Worm (Caenorhabditis elegans) whole organism, young adult: Measurements from ENCODE around the gene rif-1.2.

Experiments
- B0035.1 ChIP-seq: sonication (generic microtip); optimal IDR thresholded peaks from 2 replicates; lab custom pipeline; 2016; ENCODE audit warnings: missing genetic modification characterization, mild to moderate bottlenecking, missing compliant biosample characterization, missing genotype, missing genetic modification reagents
- B0261.1 ChIP-seq: sonication (generic microtip); optimal IDR thresholded peaks from 2 replicates; lab custom pipeline; 2016; ENCODE audit warnings: mild to moderate bottlenecking, missing genetic modification characterization, moderate library complexity, missing compliant biosample characterization
- C17E4.6 ChIP-seq: fragments of 200-800 bp; sonication (Bioruptor generic); IDR thresholded peaks from 2 replicates; pipeline ENCODE4 v1.3.6; 2022; ENCODE audit warnings: missing genetic modification reagents, missing genetic modification characterization, missing compliant biosample characterization
- F10E7.11 ChIP-seq: sonication (generic microtip); optimal IDR thresholded peaks from 2 replicates; lab custom pipeline; 2017; ENCODE audit warnings: mild to moderate bottlenecking, missing genetic modification characterization, moderate library complexity, missing compliant biosample characterization
- F37B4.10 ChIP-seq: fragments of 200-800 bp; sonication (Bioruptor generic); IDR thresholded peaks from 2 replicates; pipeline ENCODE4 v1.3.6; 2022; ENCODE audit warnings: missing genetic modification characterization, missing compliant biosample characterization
- F55B11.4 ChIP-seq: sonication (generic microtip); optimal IDR thresholded peaks from 2 replicates; lab custom pipeline; 2016; ENCODE audit warnings: missing compliant biosample characterization, missing genetic modification characterization, borderline replicate concordance; ENCODE audit not compliant: insufficient read depth
- K11D2.4 ChIP-seq: fragments of 200-800 bp; sonication (Bioruptor generic); IDR thresholded peaks from 2 replicates; pipeline ENCODE4 v1.3.6; 2022; ENCODE audit warnings: missing genetic modification reagents, missing genetic modification characterization, missing compliant biosample characterization
- Y67H2A.10 ChIP-seq: fragments of 200-800 bp; sonication (Bioruptor generic); conservative IDR thresholded peaks from 2 replicates; pipeline ENCODE4 v1.3.6; 2022; ENCODE audit warnings: missing genetic modification reagents, missing genetic modification characterization, missing compliant biosample characterization
- Y95B8A.8 ChIP-seq: fragments of 200-800 bp; sonication (Bioruptor generic); IDR thresholded peaks from 2 replicates; pipeline ENCODE4 v1.3.6; 2022; ENCODE audit warnings: missing genetic modification reagents, missing genetic modification characterization, missing compliant biosample characterization
- akir-1 ChIP-seq: fragments of 200-800 bp; sonication (Bioruptor generic); optimal IDR thresholded peaks from 2 replicates; lab custom pipeline; 2018; ENCODE audit warnings: mild to moderate bottlenecking, missing genetic modification characterization, moderate library complexity, missing compliant biosample characterization
- ama-1 ChIP-seq, 3 experiments: fragments of 150-350 bp in 1 of 3; sonication (generic microtip) in 2 of 3; optimal IDR thresholded peaks; 2 replicates each; lab custom pipeline; 2014 to 2018; ENCODE audit warnings: missing biosample characterization in 2 of 3, missing genetic modification characterization in 2 of 3, missing genetic modification reagents in 2 of 3
- aptf-2 ChIP-seq: fragments of 200-800 bp; sonication (Bioruptor generic); conservative IDR thresholded peaks from 2 replicates; pipeline ENCODE4 v1.3.6; 2022; ENCODE audit warnings: missing genetic modification reagents, missing genetic modification characterization, missing compliant biosample characterization
- athp-1 ChIP-seq: sonication (generic microtip); optimal IDR thresholded peaks from 2 replicates; lab custom pipeline; 2017; ENCODE audit warnings: mild to moderate bottlenecking, missing genetic modification characterization, missing compliant biosample characterization
- attf-3 ChIP-seq: fragments of 200-800 bp; sonication (Bioruptor generic); conservative IDR thresholded peaks from 2 replicates; pipeline ENCODE4 v1.3.6; 2022; ENCODE audit warnings: missing genetic modification reagents, missing genetic modification characterization, missing compliant biosample characterization
- ccch-3 ChIP-seq: fragments of 200-800 bp; sonication (Bioruptor generic); optimal IDR thresholded peaks from 2 replicates; lab custom pipeline; 2018; ENCODE audit warnings: mild to moderate bottlenecking, missing genetic modification characterization, missing compliant biosample characterization
- ceh-58 ChIP-seq: fragments of 200-800 bp; sonication (Bioruptor generic); IDR thresholded peaks from 2 replicates; pipeline ENCODE4 v1.3.6; 2022; ENCODE audit warnings: missing genetic modification characterization, missing compliant biosample characterization
- ceh-91 ChIP-seq: fragments of 200-800 bp; sonication (Bioruptor generic); IDR thresholded peaks from 2 replicates; pipeline ENCODE4 v1.3.6; 2022; ENCODE audit warnings: missing genetic modification reagents, missing genetic modification characterization, missing compliant biosample characterization
- efl-1 ChIP-seq: fragments of 150-350 bp; optimal IDR thresholded peaks from 2 replicates; lab custom pipeline; 2014; ENCODE audit warnings: missing biosample characterization, missing genetic modification reagents, missing genetic modification characterization
- ekl-4 ChIP-seq: fragments of 200-800 bp; sonication (Bioruptor generic); IDR thresholded peaks from 2 replicates; pipeline ENCODE4 v1.3.6; 2022; ENCODE audit warnings: missing genetic modification reagents, missing genetic modification characterization, missing compliant biosample characterization
- fkh-3 ChIP-seq: sonication (generic microtip); optimal IDR thresholded peaks from 2 replicates; lab custom pipeline; 2016; ENCODE audit warnings: mild to moderate bottlenecking, missing genetic modification characterization, missing compliant biosample characterization
- gei-17 ChIP-seq: fragments of 200-800 bp; sonication (Bioruptor generic); optimal IDR thresholded peaks from 2 replicates; lab custom pipeline; 2018; ENCODE audit warnings: mild to moderate bottlenecking, missing genetic modification characterization, missing compliant biosample characterization
- hlh-26 ChIP-seq: fragments of 200-800 bp; sonication (Bioruptor generic); conservative IDR thresholded peaks from 2 replicates; pipeline ENCODE4 v1.3.6; 2022; ENCODE audit warnings: missing genetic modification reagents, missing genetic modification characterization, missing compliant biosample characterization
- hmg-1.2 ChIP-seq: fragments of 200-800 bp; sonication (Bioruptor generic); IDR thresholded peaks from 2 replicates; pipeline ENCODE4 v1.3.6; 2022; ENCODE audit warnings: missing genetic modification reagents, missing genetic modification characterization, missing compliant biosample characterization
- hmg-20 ChIP-seq: fragments of 200-800 bp; sonication (Bioruptor generic); IDR thresholded peaks from 2 replicates; pipeline ENCODE4 v1.3.6; 2022; ENCODE audit warnings: missing genetic modification reagents, missing genetic modification characterization, missing compliant biosample characterization
- hrde-1 ChIP-seq: sonication (generic microtip); optimal IDR thresholded peaks from 2 replicates; lab custom pipeline; 2016; ENCODE audit warnings: missing genetic modification characterization, mild to moderate bottlenecking, missing compliant biosample characterization, moderate library complexity, missing genotype, missing genetic modification reagents, borderline replicate concordance
- hsf-1 ChIP-seq: fragments of 200-800 bp; sonication (Bioruptor generic); IDR thresholded peaks from 2 replicates; pipeline ENCODE4 v1.3.6; 2022; ENCODE audit warnings: missing genetic modification reagents, missing genetic modification characterization, missing compliant biosample characterization
- lin-26 ChIP-seq: fragments of 200-800 bp; sonication (Bioruptor generic); IDR thresholded peaks from 2 replicates; pipeline ENCODE4 v1.3.6; 2022; ENCODE audit warnings: missing genetic modification reagents, missing genetic modification characterization, missing compliant biosample characterization
- lin-40 ChIP-seq: sonication (generic microtip); optimal IDR thresholded peaks from 2 replicates; lab custom pipeline; 2016; ENCODE audit warnings: missing genetic modification characterization, mild to moderate bottlenecking, missing compliant biosample characterization, missing genotype, missing genetic modification reagents
- lsl-1 ChIP-seq: fragments of 200-800 bp; sonication (Bioruptor generic); optimal IDR thresholded peaks from 2 replicates; lab custom pipeline; 2018; ENCODE audit warnings: mild to moderate bottlenecking, missing genetic modification characterization, moderate library complexity, missing compliant biosample characterization
- madf-6 ChIP-seq: fragments of 200-800 bp; sonication (Bioruptor generic); IDR thresholded peaks from 2 replicates; pipeline ENCODE4 v1.3.6; 2022; ENCODE audit warnings: missing genetic modification reagents, missing genetic modification characterization, missing compliant biosample characterization
- madf-8 ChIP-seq: fragments of 200-800 bp; sonication (Bioruptor generic); conservative IDR thresholded peaks from 2 replicates; pipeline ENCODE4 v1.3.6; 2022; ENCODE audit warnings: missing genetic modification reagents, missing genetic modification characterization, missing compliant biosample characterization
- nfya-2 ChIP-seq: fragments of 200-800 bp; sonication (Bioruptor generic); IDR thresholded peaks from 2 replicates; pipeline ENCODE4 v1.3.6; 2022; ENCODE audit warnings: missing genetic modification reagents, missing genetic modification characterization, missing compliant biosample characterization
- nhr-179 ChIP-seq: sonication (generic microtip); optimal IDR thresholded peaks from 2 replicates; lab custom pipeline; 2016; ENCODE audit warnings: mild to moderate bottlenecking, missing genetic modification characterization, missing compliant biosample characterization
- pbrm-1 ChIP-seq: fragments of 200-800 bp; sonication (Bioruptor generic); IDR thresholded peaks from 2 replicates; pipeline ENCODE4 v1.3.6; 2022; ENCODE audit warnings: missing genetic modification reagents, missing genetic modification characterization, missing compliant biosample characterization
- pha-4 ChIP-seq: fragments of 150-350 bp; sonication (generic microtip); optimal IDR thresholded peaks from 2 replicates; lab custom pipeline; 2014; ENCODE audit warnings: missing biosample characterization, missing genetic modification reagents, missing genetic modification characterization
- repo-1 ChIP-seq: sonication (generic microtip); optimal IDR thresholded peaks from 2 replicates; lab custom pipeline; 2017; ENCODE audit warnings: mild to moderate bottlenecking, missing genetic modification characterization, missing compliant biosample characterization
- snpc-1.3 ChIP-seq: sonication (generic microtip); optimal IDR thresholded peaks from 2 replicates; lab custom pipeline; 2017; ENCODE audit warnings: missing genetic modification characterization, mild to moderate bottlenecking, missing compliant biosample characterization, antibody characterized with exemption, moderate library complexity, missing genotype, missing genetic modification reagents; ENCODE audit not compliant: insufficient read depth
- snpc-3.4 ChIP-seq: sonication (generic microtip); optimal IDR thresholded peaks from 2 replicates; lab custom pipeline; 2017; ENCODE audit warnings: missing genetic modification characterization, mild to moderate bottlenecking, missing compliant biosample characterization, antibody characterized with exemption, moderate library complexity, missing genotype, missing genetic modification reagents
- somi-1 ChIP-seq: fragments of 200-800 bp; sonication (Bioruptor generic); optimal IDR thresholded peaks from 2 replicates; lab custom pipeline; 2018; ENCODE audit warnings: mild to moderate bottlenecking, missing genetic modification characterization, missing compliant biosample characterization
- tlf-1 ChIP-seq: fragments of 200-800 bp; sonication (Bioruptor generic); optimal IDR thresholded peaks from 2 replicates; lab custom pipeline; 2018; ENCODE audit warnings: mild to moderate bottlenecking, missing genetic modification characterization, missing compliant biosample characterization
- unc-130 ChIP-seq: sonication (generic microtip); optimal IDR thresholded peaks from 2 replicates; lab custom pipeline; 2016; ENCODE audit warnings: missing genetic modification reagents, missing genetic modification characterization, missing compliant biosample characterization
- zfh-2 ChIP-seq: fragments of 200-800 bp; sonication (Bioruptor generic); conservative IDR thresholded peaks from 2 replicates; pipeline ENCODE4 v1.3.6; 2022; ENCODE audit warnings: missing genetic modification reagents, missing genetic modification characterization, missing compliant biosample characterization
- ztf-18 ChIP-seq: sonication (generic microtip); optimal IDR thresholded peaks from 2 replicates; lab custom pipeline; 2016; ENCODE audit warnings: missing genotype, mild to moderate bottlenecking, missing genetic modification characterization, missing compliant biosample characterization

The rif-1.2 gene

DNA sequence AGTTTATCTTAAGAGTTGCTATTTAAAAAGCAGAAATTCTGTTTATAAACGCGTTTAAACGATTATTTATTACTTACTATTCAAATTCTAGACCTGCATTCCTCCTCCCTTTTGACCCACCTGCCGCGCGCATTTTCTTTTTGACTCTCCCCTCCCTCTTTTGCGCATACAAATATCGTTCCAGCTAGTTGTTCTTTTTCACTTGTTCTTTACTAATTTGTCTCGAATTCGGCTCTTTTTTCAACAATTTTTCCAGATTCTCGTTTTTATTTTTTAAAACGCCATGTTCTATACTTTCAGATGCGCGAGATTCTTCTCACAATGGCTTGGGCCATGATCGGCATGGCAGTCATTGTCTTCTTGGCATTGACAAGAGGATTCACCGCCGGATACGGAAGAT lies 5.8 kb downstream of the rif-1.2 start, which contains the start of gene F19H6.4:
F19H6.4 (plus strand) TSS at position 301 of the 400 bp plus-strand sequence.
- TF ChIP-seq efl-1 (GFP tag; lab: Kevin White, UChicago) (peak; percentile 42), lin-40 (tag; lab: Kevin White, UChicago) (no peak), nhr-179 (tag; lab: Kevin White, UChicago) (no peak), madf-8 (GFP tag; lab: Robert Waterston, UW) (0 out of 2 replicates have a peak, but pooled peaks have one; percentile 15), madf-6 (GFP tag; lab: Robert Waterston, UW) (peak; percentile 61; the same call in 1 of the 2 replicates)

DNA sequence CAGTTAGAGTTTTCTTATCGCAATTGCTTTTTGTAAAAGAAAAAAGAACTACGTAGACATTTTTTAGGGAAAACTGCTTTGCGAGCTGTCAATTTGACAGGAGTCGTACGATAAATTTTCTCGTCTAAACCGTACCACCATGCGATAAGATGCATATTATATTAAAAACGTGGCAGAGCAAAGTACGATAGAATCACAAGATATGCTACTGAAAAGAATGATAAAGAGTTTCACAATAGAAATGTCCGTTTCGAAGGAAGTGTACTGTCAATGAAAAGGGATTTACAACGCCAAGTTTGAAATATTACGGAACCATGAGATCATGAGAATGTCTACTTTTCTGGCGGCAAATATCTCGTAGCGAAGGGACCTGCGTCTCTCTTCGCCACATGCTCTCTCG lies 6.4 kb downstream of the rif-1.2 start, which contains the start of gene F19H6.5:
F19H6.5 (minus strand) TSS at position 101 of the 400 bp plus-strand sequence.
- TF ChIP-seq ceh-91 (GFP tag; lab: Robert Waterston, UW) (no peak), hmg-1.2 (peak; percentile 27; the same call in 1 of the 2 replicates), lin-26 (GFP tag; lab: Robert Waterston, UW) (no peak)

DNA sequence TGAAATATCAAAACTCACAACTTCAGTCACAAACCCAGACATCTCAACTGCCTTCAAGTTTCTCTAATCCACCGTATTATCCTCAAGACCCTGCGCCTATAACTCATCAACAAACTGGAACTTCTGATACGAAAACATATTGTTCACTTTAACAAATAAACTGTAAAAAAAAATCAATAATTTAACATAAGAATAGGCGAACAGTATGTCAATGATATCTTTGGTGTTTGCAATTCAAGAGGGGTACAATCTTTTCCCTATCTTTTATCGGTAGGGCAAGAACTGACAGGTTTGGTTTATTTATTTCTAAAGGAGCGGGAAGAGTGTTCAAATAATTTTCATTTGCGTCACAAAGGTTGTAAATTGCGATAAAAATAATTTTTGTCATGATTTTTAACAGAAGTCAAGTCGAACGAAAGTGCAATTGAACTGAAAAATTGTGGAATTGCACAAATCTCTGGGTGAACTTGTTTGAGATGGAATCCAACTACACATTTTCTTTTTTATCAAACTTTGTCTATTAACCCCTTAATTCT lies 8.2 kb downstream of the rif-1.2 start:
- TF ChIP-seq Y95B8A.8 (GFP tag; lab: Robert Waterston, UW) (no peak), Y67H2A.10 (GFP tag; lab: Robert Waterston, UW) (no peak), pbrm-1 (peak; percentile 90), B0261.1 (tag; lab: Kevin White, UChicago) (peak; percentile 62), hlh-26 (GFP tag; lab: Robert Waterston, UW) (no peak), ccch-3 (GFP tag; lab: Kevin White, UChicago) (peak; percentile 86), unc-130 (GFP tag; lab: Kevin White, UChicago) (peak; percentile 33), nfya-2 (GFP tag; lab: Robert Waterston, UW) (no peak), F37B4.10 (no peak), zfh-2 (no peak), K11D2.4 (GFP tag; lab: Robert Waterston, UW) (peak; percentile 98), nhr-179 (tag; lab: Kevin White, UChicago) (peak; percentile 81), gei-17 (peak; percentile 97), F55B11.4 (tag; lab: Kevin White, UChicago) (no peak), ceh-58 (GFP tag; lab: Robert Waterston, UW) (no peak), aptf-2 (GFP tag; lab: Robert Waterston, UW) (no peak), pha-4 (tag; lab: Kevin White, UChicago) (peak; percentile 97), athp-1 (tag; lab: Kevin White, UChicago) (peak; percentile 46), attf-3 (GFP tag; lab: Robert Waterston, UW) (0 out of 2 replicates have a peak, but pooled peaks have one; percentile 38), hrde-1 (tag; lab: Kevin White, UChicago) (peak; percentile 51), hmg-20 (peak; percentile 91), snpc-1.3 (no peak), snpc-3.4 (tag; lab: Kevin White, UChicago) (peak; percentile 36), F10E7.11 (tag; lab: Kevin White, UChicago) (peak; percentile 91), repo-1 (tag; lab: Kevin White, UChicago) (peak; percentile 99), hsf-1 (0 out of 2 replicates have a peak, but pooled peaks have one; percentile 20), tlf-1 (peak; percentile 97), ama-1 (optimal IDR thresholded peaks at IDR 0.05; lab: Kevin White, UChicago) (no peak), ama-1 (GFP tag; optimal IDR thresholded peaks at IDR 0.05; lab: Kevin White, UChicago) (peak in 1 of 2 experiments; percentile 73), C17E4.6 (GFP tag; lab: Robert Waterston, UW) (peak; percentile 77), fkh-3 (tag; lab: Kevin White, UChicago) (no peak), lsl-1 (no peak), ekl-4 (GFP tag; lab: Robert Waterston, UW) (peak; percentile 73), somi-1 (GFP tag; lab: Kevin White, UChicago) (peak; percentile 97), ztf-18 (tag; lab: Kevin White, UChicago) (peak; percentile 79), akir-1 (peak; percentile 70), B0035.1 (tag; lab: Kevin White, UChicago) (peak; percentile 95), madf-8 (GFP tag; lab: Robert Waterston, UW) (no peak)
